Fruit fly (Drosophila melanogaster): ENCODE data around the gene Vap33.
A peak's percentile ranks its signal among the peaks of the same experiment; 100 is the strongest.

DNA sequence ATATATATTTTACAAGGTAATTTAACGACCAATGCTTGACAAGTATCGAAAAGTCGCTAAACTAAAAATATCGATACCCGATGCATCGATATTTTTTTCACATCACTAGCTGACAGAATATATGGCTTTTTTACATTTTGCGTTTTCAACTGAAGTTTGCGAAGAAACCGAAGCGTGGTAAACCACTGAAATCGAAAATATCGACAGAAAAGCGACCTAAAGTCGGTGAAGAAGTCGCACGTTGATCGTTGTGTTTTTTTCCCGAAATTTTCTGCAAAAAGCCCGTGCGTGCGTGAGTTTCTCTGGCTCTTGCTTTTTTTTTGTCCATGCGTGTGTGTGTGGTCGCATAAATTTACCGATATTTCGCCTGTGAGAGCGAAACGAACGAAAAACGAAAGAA lies at the start of gene Vap33:
- no peak for TF ChIP-seq CG9948 (tag; optimal IDR thresholded peaks at IDR 0.05)
- TF ChIP-seq D1 (tag; optimal IDR thresholded peaks at IDR 0.05): no peak
- no peak for TF ChIP-seq Pif1B (GFP tag; optimal IDR thresholded peaks at IDR 0.05)
- TF ChIP-seq CG10348 (GFP tag; IDR thresholded peaks at IDR 0.05): no peak
- no peak for TF ChIP-seq CG32121 (GFP tag; IDR thresholded peaks at IDR 0.05)
- no peak for TF ChIP-seq CG13204 (GFP tag; optimal IDR thresholded peaks at IDR 0.05)
- peak; percentile 25 for TF ChIP-seq Pif1A (GFP tag; optimal IDR thresholded peaks at IDR 0.05)
- TF ChIP-seq CG4496 (GFP tag; IDR thresholded peaks at IDR 0.05): 0 out of 3 replicates have a peak, but pooled peaks have one; percentile 9
- TF ChIP-seq CG34367 (tag; optimal IDR thresholded peaks at IDR 0.05): peak; percentile 34
- TF ChIP-seq CG15710 (tag; optimal IDR thresholded peaks at IDR 0.05): peak; percentile 5
- TF ChIP-seq EcR (GFP tag; optimal IDR thresholded peaks at IDR 0.05): no peak
- no peak for TF ChIP-seq rn (GFP tag; IDR thresholded peaks at IDR 0.05)
- TF ChIP-seq CG8301 (tag; optimal IDR thresholded peaks at IDR 0.05): no peak

All from whole organism, pupa.